Fruit fly (Drosophila melanogaster) S2 (cell line): ENCODE results near the gene mRpS24.

Experiments used
- CG8478 ChIP-seq: fragments of >200 bp; optimal IDR thresholded peaks from 2 replicates; lab custom pipeline; 2018
- CTCF ChIP-seq, 2 experiments: fragments of >200 bp; optimal IDR thresholded peaks; 2 replicates each; lab custom pipeline; 2018

DNA sequence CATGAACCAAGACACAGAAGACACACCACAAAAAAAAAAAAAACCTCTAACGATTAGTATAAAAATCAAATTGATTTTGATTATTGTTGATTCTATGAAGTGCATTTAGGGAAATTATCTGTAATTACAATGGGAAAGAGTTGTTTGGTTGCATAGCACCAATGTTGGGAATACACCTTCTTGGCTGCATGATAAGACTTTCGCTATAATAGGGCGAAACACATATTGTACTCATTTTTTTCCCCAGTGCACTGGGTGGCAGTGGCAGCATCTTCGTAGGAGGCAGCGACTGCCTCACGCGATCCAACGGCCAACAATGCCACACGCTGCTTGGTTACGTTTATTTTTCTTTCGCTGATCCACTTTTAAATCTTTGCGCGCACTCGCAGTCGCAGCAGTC is 40.7 kb upstream of the mRpS24 start:
- TF ChIP-seq CTCF (optimal IDR thresholded peaks at IDR 0.05; lab: Kevin White, UChicago): no peak
- no peak for TF ChIP-seq CG8478 (lab: Kevin White, UChicago)
